Worm (Caenorhabditis elegans) whole organism, midembryonic: ENCODE results near the gene F08D12.2.

Experiments used
- T22C8.4 ChIP-seq: fragments of 200-800 bp; sonication (Bioruptor generic); IDR thresholded peaks from 2 replicates; pipeline ENCODE4 v1.3.6; 2022; ENCODE audit warnings: missing genetic modification characterization, missing compliant biosample characterization
- cog-1 ChIP-seq: sonication (generic microtip); optimal IDR thresholded peaks from 2 replicates; lab custom pipeline; 2016; ENCODE audit warnings: missing genetic modification characterization, missing compliant biosample characterization
- flt-1 ChIP-seq: fragments of 200-800 bp; sonication (Bioruptor generic); IDR thresholded peaks from 2 replicates; pipeline ENCODE4 v1.3.6; 2022; ENCODE audit warnings: missing genetic modification characterization, missing compliant biosample characterization
- klf-2 ChIP-seq: fragments of 200-800 bp; sonication (Bioruptor generic); conservative IDR thresholded peaks from 2 replicates; pipeline ENCODE4 v1.3.6; 2022; ENCODE audit warnings: missing genetic modification reagents, missing genetic modification characterization, missing compliant biosample characterization
- med-1 ChIP-seq: sonication (generic microtip); optimal IDR thresholded peaks from 2 replicates; lab custom pipeline; 2017; ENCODE audit warnings: missing genetic modification characterization, mild to moderate bottlenecking, missing compliant biosample characterization, antibody characterized with exemption, missing genetic modification reagents; ENCODE audit not compliant: insufficient read depth
- ref-1 ChIP-seq: fragments of 200-800 bp; sonication (Bioruptor generic); conservative IDR thresholded peaks from 2 replicates; pipeline ENCODE4 v1.3.6; 2022; ENCODE audit warnings: missing genetic modification reagents, missing genetic modification characterization, missing compliant biosample characterization
- tab-1 ChIP-seq: fragments of 200-800 bp; sonication (Bioruptor generic); IDR thresholded peaks from 2 replicates; pipeline ENCODE4 v1.3.6; 2022; ENCODE audit warnings: missing genetic modification characterization, missing compliant biosample characterization
- ztf-23 ChIP-seq: fragments of 200-800 bp; sonication (Bioruptor generic); IDR thresholded peaks from 2 replicates; pipeline ENCODE4 v1.3.6; 2022; ENCODE audit warnings: missing genetic modification reagents, missing genetic modification characterization, missing compliant biosample characterization
- ztf-29 ChIP-seq: fragments of 200-800 bp; sonication (Bioruptor generic); IDR thresholded peaks from 2 replicates; pipeline ENCODE4 v1.3.6; 2022; ENCODE audit warnings: missing genetic modification reagents, missing genetic modification characterization, missing compliant biosample characterization

The F08D12.2 gene

DNA sequence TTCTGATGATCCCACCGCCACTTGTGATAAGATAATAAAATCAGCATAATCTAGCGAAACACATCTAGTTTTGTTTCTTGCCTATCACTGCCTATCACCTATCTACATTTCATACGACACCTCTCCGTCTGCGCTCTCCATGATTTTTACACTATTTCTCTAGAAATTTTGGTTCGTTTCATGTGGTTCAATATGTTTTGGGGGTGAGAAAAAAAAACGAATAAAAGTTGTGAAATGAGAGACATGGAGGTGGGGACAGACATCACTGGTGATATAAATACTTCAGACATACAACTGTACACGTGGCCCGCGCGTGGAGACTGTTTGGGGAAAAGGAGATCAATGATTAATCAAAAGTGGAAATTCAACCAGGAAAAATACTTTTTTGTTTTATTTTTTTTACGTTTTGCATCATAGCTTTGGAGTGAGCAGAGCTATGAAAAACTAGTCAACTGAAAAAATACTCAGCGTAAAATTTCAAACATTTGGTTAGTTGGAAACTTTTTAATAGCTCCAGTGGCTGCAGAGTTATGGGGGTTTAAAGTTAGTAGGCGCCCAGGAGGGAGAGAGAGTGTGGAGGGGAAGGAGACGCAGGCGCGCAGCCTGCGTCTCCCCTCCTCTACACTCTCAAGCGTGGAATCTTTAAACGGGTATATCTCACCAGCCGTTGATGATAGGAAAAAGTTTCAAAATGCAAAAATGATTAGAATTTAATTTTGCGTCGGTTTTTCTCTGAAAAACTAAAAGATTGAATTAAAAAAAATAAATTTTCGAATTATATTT is 21.5 kb downstream of the F08D12.2 start:
- no peak for TF ChIP-seq tab-1 (GFP tag; lab: Robert Waterston, UW)
- no peak for TF ChIP-seq ztf-23 (GFP tag; lab: Robert Waterston, UW)
- no peak for TF ChIP-seq cog-1 (tag; lab: Kevin White, UChicago)
- TF ChIP-seq klf-2 (GFP tag; lab: Robert Waterston, UW) = no peak
- TF ChIP-seq med-1 = no peak

DNA sequence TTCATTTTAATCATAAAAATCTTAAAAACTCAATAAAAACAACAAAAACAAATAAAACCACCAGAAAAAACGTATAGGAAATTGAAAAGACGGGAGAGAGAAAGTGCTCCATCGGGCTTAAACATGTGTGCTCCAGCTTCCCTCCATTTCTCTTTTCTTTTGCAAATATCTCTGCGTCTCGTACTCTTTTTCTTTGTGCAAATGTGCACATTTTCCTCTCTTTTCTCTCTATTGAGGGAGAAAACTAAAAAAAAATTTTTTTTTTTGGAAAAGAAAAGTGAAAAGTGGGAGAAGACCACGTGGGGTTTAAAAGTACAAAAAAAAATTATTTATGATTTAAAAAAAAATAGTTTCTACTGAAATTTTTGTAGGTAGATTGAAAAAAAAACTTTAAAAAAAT is 22.8 kb downstream of the F08D12.2 start:
- TF ChIP-seq ztf-23 (GFP tag; lab: Robert Waterston, UW) (no peak), T22C8.4 (GFP tag; lab: Robert Waterston, UW) (no peak), cog-1 (tag; lab: Kevin White, UChicago) (no peak), flt-1 (GFP tag; lab: Robert Waterston, UW) (no peak), tab-1 (GFP tag; lab: Robert Waterston, UW) (no peak), ref-1 (no peak), ztf-29 (GFP tag; lab: Robert Waterston, UW) (no peak), med-1 (no peak), klf-2 (GFP tag; lab: Robert Waterston, UW) (no peak)

DNA sequence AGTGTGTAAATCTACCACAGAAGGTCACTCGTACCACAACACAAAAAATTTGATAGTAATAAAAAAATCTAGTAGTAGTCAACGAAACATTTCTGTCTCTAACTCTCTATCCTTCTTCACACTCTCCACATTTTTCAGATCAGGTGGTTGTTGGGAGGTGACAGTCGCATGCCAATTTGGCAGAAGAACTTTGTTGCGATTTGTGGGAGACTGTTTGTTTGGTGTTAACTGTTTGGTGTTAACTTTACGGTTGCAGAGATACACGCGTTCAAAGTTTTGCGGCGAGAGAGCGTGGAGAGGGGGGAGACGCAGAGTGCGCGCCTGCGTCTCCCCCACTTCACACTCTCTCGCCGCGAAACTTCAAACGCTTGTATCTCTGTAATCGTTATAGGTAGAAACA is 23.5 kb downstream of the F08D12.2 start:
- TF ChIP-seq ztf-29 (GFP tag; lab: Robert Waterston, UW) = no peak
- TF ChIP-seq T22C8.4 (GFP tag; lab: Robert Waterston, UW) = no peak
- no peak for TF ChIP-seq cog-1 (tag; lab: Kevin White, UChicago)
- TF ChIP-seq tab-1 (GFP tag; lab: Robert Waterston, UW) = no peak
- TF ChIP-seq ztf-23 (GFP tag; lab: Robert Waterston, UW) = no peak

DNA sequence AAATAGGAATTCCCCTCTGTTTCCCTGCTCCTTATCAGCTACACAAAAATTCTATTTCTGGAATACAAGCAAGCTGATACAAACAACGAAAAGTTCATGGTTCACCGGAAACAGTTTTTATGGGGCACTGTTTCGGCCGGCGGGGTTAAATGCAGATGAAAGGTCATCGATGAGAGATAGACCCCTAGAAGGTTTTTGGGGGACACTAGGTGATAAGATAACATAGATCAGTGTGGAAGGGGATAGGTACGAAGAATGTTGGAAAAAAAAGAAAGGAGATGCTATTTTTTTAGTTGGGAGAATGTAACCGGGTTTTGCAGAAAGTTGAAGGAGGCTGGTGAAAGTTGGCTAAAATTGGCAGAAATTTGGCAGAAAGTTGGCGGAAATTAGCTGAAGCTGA is 24.1 kb downstream of the F08D12.2 start:
- TF ChIP-seq cog-1 (tag; lab: Kevin White, UChicago) (no peak), med-1 (no peak), tab-1 (GFP tag; lab: Robert Waterston, UW) (no peak), ztf-23 (GFP tag; lab: Robert Waterston, UW) (no peak), ztf-29 (GFP tag; lab: Robert Waterston, UW) (no peak), klf-2 (GFP tag; lab: Robert Waterston, UW) (no peak), flt-1 (GFP tag; lab: Robert Waterston, UW) (no peak), T22C8.4 (GFP tag; lab: Robert Waterston, UW) (no peak), ref-1 (no peak)

DNA sequence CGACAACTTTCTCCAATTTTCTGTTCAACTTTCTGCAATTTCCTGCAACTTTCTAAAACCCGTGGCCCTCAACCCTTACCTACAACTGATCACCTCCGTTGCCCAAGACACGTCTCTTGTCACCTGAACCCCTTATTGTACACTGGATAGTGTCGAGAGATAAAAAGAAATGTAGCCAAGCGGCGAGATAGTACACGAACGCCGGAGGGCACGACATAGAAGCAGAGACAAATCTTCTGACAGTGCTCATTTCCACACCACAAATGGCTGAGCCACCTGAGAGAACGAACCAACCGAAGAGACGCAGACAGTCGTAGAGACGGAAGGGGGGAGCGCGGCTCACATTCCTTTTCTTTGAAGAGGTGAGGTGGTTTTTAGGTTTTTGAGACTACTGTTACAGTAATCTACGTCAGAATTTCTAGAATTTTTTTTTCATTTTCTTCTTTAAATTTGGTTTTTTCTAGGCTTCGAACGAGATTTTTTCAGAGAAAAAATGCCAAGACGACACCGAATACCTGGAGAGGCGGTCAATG is 26.3 kb downstream of the F08D12.2 start, which contains the start of gene K12H6.12:
Gene K12H6.12, plus strand, starts transcription at position 483 of the 533 bp plus-strand sequence.
- no peak for TF ChIP-seq klf-2 (GFP tag; lab: Robert Waterston, UW)
- TF ChIP-seq ztf-29 (GFP tag; lab: Robert Waterston, UW) = no peak

DNA sequence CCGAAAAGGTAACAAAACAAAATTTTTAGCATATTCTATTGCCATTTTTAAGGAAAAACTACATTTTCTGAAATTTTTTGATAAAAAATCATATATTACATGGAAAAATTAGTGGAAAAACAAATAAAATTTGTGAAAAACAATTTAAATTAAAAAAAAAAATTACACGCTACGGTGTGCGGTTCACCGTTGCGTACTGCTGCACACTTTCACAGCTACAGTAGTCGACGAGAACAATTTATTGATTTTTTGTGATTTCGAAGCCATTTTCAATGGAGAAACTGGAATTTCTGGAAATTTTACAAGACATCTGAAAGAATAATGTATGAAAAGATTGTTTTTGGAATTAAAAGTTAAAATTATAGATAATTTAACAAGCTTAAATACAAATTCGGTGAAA is 33.6 kb downstream of the F08D12.2 start:
- TF ChIP-seq cog-1 (tag; lab: Kevin White, UChicago) = no peak
- TF ChIP-seq tab-1 (GFP tag; lab: Robert Waterston, UW) = no peak
- TF ChIP-seq ztf-23 (GFP tag; lab: Robert Waterston, UW) = no peak
- no peak for TF ChIP-seq klf-2 (GFP tag; lab: Robert Waterston, UW)
- TF ChIP-seq med-1 = no peak
- TF ChIP-seq ztf-29 (GFP tag; lab: Robert Waterston, UW) = no peak
- no peak for TF ChIP-seq ref-1
- TF ChIP-seq T22C8.4 (GFP tag; lab: Robert Waterston, UW) = no peak
- TF ChIP-seq flt-1 (GFP tag; lab: Robert Waterston, UW) = no peak

DNA sequence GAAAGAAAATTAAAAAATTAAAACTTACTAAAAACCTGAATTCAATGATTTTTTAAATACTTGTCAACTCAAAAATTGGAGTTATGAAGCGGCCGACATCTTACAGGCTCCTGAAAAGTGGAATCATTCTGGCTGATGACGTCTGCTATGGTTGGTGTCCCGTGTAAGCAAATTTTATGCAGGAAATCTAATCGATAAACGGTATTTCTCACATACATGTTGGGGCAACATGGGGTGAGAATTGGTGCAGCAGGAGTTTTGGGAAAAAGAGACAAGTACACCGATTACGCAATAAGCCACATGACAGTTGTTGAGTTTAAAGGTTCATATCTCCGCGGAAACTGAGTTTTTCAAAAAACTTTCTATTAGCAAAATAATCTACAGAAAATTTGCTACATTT is 34.0 kb downstream of the F08D12.2 start, which contains the start of gene K12H6.2:
Gene K12H6.2, minus strand, starts transcription at position 101 of the 400 bp plus-strand sequence.
- TF ChIP-seq ref-1 (no peak), T22C8.4 (GFP tag; lab: Robert Waterston, UW) (no peak), tab-1 (GFP tag; lab: Robert Waterston, UW) (no peak), flt-1 (GFP tag; lab: Robert Waterston, UW) (no peak), ztf-23 (GFP tag; lab: Robert Waterston, UW) (no peak), cog-1 (tag; lab: Kevin White, UChicago) (no peak), med-1 (no peak), ztf-29 (GFP tag; lab: Robert Waterston, UW) (no peak), klf-2 (GFP tag; lab: Robert Waterston, UW) (no peak)

DNA sequence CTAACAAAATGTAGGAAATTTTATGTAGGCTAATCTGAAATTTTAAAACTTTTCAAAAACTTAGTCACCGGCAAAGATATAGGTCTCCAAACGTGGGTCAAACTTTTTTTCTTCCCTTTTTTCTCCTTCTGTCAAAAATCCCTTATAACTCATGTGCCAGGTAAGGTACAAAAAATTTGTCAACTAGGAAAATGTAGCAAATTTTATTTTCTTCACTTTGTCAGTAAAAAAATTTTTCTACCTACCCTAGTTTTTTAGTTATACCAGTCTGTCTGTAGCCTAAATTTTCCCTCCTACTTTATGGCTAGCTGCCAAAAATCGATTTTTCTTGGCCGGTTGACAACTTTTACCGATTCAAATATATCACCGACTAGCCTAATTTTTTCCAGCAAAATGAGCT is 35.2 kb downstream of the F08D12.2 start, which contains the start of gene set-13:
Gene set-13, plus strand, starts transcription at position 301 of the 400 bp plus-strand sequence.
- no peak for TF ChIP-seq flt-1 (GFP tag; lab: Robert Waterston, UW)
- TF ChIP-seq ztf-23 (GFP tag; lab: Robert Waterston, UW) = no peak
- no peak for TF ChIP-seq cog-1 (tag; lab: Kevin White, UChicago)
- TF ChIP-seq klf-2 (GFP tag; lab: Robert Waterston, UW) = no peak
- no peak for TF ChIP-seq ztf-29 (GFP tag; lab: Robert Waterston, UW)
- no peak for TF ChIP-seq ref-1
- no peak for TF ChIP-seq med-1
- TF ChIP-seq T22C8.4 (GFP tag; lab: Robert Waterston, UW) = no peak
- TF ChIP-seq tab-1 (GFP tag; lab: Robert Waterston, UW) = no peak

DNA sequence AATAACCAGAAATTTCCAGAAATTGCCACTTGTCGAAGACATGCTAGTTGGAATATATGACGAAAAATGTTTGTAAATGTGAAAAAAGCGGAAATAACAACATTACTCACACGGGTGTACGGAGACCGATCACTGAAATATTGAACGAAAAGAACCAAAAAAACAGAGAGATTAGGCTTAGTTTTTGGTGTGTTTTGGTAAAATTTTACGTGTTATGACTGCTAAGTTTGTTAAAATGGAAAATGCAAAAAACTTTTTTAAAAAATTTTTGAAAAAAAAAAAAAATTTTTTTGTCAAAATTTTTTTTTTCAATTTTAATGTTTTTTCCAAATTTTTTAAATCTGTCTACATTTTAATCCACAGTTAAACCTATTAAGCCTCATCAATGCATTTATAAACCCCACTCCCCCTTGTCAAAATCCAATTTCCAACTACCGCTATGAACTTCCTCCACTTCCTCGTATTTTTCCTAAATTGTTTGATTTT is 41.0 kb downstream of the F08D12.2 start, which contains the start of the genes fut-4 and K12H6.10:
Gene fut-4, minus strand, starts transcription at position 101 of the 486 bp plus-strand sequence.
Gene K12H6.10, plus strand, starts transcription at position 436 of the 486 bp plus-strand sequence.
- TF ChIP-seq ref-1 (no peak), ztf-29 (GFP tag; lab: Robert Waterston, UW) (no peak), klf-2 (GFP tag; lab: Robert Waterston, UW) (no peak), med-1 (no peak), tab-1 (GFP tag; lab: Robert Waterston, UW) (no peak), flt-1 (GFP tag; lab: Robert Waterston, UW) (no peak), ztf-23 (GFP tag; lab: Robert Waterston, UW) (no peak), T22C8.4 (GFP tag; lab: Robert Waterston, UW) (no peak), cog-1 (tag; lab: Kevin White, UChicago) (no peak)
